Worm (Caenorhabditis elegans) whole organism, young adult: ENCODE results near the gene dpy-26.

Experiments used
- B0035.1 ChIP-seq: sonication (generic microtip); optimal IDR thresholded peaks from 2 replicates; lab custom pipeline; 2016; ENCODE audit warnings: missing genetic modification characterization, mild to moderate bottlenecking, missing compliant biosample characterization, missing genotype, missing genetic modification reagents
- B0261.1 ChIP-seq: sonication (generic microtip); optimal IDR thresholded peaks from 2 replicates; lab custom pipeline; 2016; ENCODE audit warnings: mild to moderate bottlenecking, missing genetic modification characterization, moderate library complexity, missing compliant biosample characterization
- F33H1.4 ChIP-seq: fragments of 200-800 bp; sonication (Bioruptor generic); IDR thresholded peaks from 2 replicates; pipeline ENCODE4 v1.3.6; 2022; ENCODE audit warnings: missing genetic modification reagents, missing genetic modification characterization, missing compliant biosample characterization
- F57A8.1 ChIP-seq: fragments of 200-800 bp; sonication (Bioruptor generic); optimal IDR thresholded peaks from 2 replicates; lab custom pipeline; 2018; ENCODE audit warnings: mild to moderate bottlenecking, missing genetic modification characterization, moderate library complexity, missing compliant biosample characterization
- Y67H2A.10 ChIP-seq: fragments of 200-800 bp; sonication (Bioruptor generic); conservative IDR thresholded peaks from 2 replicates; pipeline ENCODE4 v1.3.6; 2022; ENCODE audit warnings: missing genetic modification reagents, missing genetic modification characterization, missing compliant biosample characterization
- ZK185.1 ChIP-seq: sonication (generic microtip); optimal IDR thresholded peaks from 2 replicates; lab custom pipeline; 2016; ENCODE audit warnings: mild to moderate bottlenecking, missing genetic modification characterization, missing compliant biosample characterization; ENCODE audit not compliant: poor library complexity, severe bottlenecking
- akir-1 ChIP-seq: fragments of 200-800 bp; sonication (Bioruptor generic); optimal IDR thresholded peaks from 2 replicates; lab custom pipeline; 2018; ENCODE audit warnings: mild to moderate bottlenecking, missing genetic modification characterization, moderate library complexity, missing compliant biosample characterization
- ama-1 ChIP-seq, 3 experiments: fragments of 150-350 bp in 1 of 3; sonication (generic microtip) in 2 of 3; optimal IDR thresholded peaks; 2 replicates each; lab custom pipeline; 2014 to 2018; ENCODE audit warnings: missing biosample characterization in 2 of 3, missing genetic modification characterization in 2 of 3, missing genetic modification reagents in 2 of 3
- bed-2 ChIP-seq: fragments of 200-800 bp; sonication (Bioruptor generic); IDR thresholded peaks from 2 replicates; pipeline ENCODE4 v1.3.6; 2022; ENCODE audit warnings: missing genetic modification reagents, missing genetic modification characterization, missing compliant biosample characterization
- ccch-3 ChIP-seq: fragments of 200-800 bp; sonication (Bioruptor generic); optimal IDR thresholded peaks from 2 replicates; lab custom pipeline; 2018; ENCODE audit warnings: mild to moderate bottlenecking, missing genetic modification characterization, missing compliant biosample characterization
- ceh-58 ChIP-seq: fragments of 200-800 bp; sonication (Bioruptor generic); IDR thresholded peaks from 2 replicates; pipeline ENCODE4 v1.3.6; 2022; ENCODE audit warnings: missing genetic modification characterization, missing compliant biosample characterization
- chd-7 ChIP-seq: sonication (generic microtip); optimal IDR thresholded peaks from 2 replicates; lab custom pipeline; 2016; ENCODE audit warnings: mild to moderate bottlenecking, missing genetic modification characterization, moderate library complexity, missing compliant biosample characterization
- egl-18 ChIP-seq: fragments of 200-800 bp; sonication (Bioruptor generic); IDR thresholded peaks from 2 replicates; pipeline ENCODE4 v1.3.6; 2022; ENCODE audit warnings: missing genetic modification reagents, missing genetic modification characterization, missing compliant biosample characterization
- hlh-12 ChIP-seq: sonication (generic microtip); optimal IDR thresholded peaks from 2 replicates; lab custom pipeline; 2016; ENCODE audit warnings: missing genetic modification characterization, missing compliant biosample characterization
- hmg-1.2 ChIP-seq: fragments of 200-800 bp; sonication (Bioruptor generic); IDR thresholded peaks from 2 replicates; pipeline ENCODE4 v1.3.6; 2022; ENCODE audit warnings: missing genetic modification reagents, missing genetic modification characterization, missing compliant biosample characterization
- lin-40 ChIP-seq: sonication (generic microtip); optimal IDR thresholded peaks from 2 replicates; lab custom pipeline; 2016; ENCODE audit warnings: missing genetic modification characterization, mild to moderate bottlenecking, missing compliant biosample characterization, missing genotype, missing genetic modification reagents
- lsy-27 ChIP-seq: sonication (generic microtip); optimal IDR thresholded peaks from 2 replicates; lab custom pipeline; 2017; ENCODE audit warnings: missing genetic modification characterization, mild to moderate bottlenecking, missing compliant biosample characterization, antibody characterized with exemption, missing genotype, borderline replicate concordance; ENCODE audit not compliant: insufficient read depth
- madf-6 ChIP-seq: fragments of 200-800 bp; sonication (Bioruptor generic); IDR thresholded peaks from 2 replicates; pipeline ENCODE4 v1.3.6; 2022; ENCODE audit warnings: missing genetic modification reagents, missing genetic modification characterization, missing compliant biosample characterization
- mel-28 ChIP-seq: sonication (generic microtip); optimal IDR thresholded peaks from 2 replicates; lab custom pipeline; 2016; ENCODE audit warnings: borderline replicate concordance, mild to moderate bottlenecking, missing genetic modification characterization, missing compliant biosample characterization
- mes-4 ChIP-seq: sonication (generic microtip); optimal IDR thresholded peaks from 2 replicates; lab custom pipeline; 2016; ENCODE audit warnings: missing genotype, missing genetic modification characterization, missing compliant biosample characterization
- mxl-1 ChIP-seq: sonication (generic microtip); optimal IDR thresholded peaks from 2 replicates; lab custom pipeline; 2016; ENCODE audit warnings: missing genetic modification characterization, missing compliant biosample characterization
- nfyb-1 ChIP-seq: fragments of 200-800 bp; sonication (Bioruptor generic); IDR thresholded peaks from 2 replicates; pipeline ENCODE4 v1.3.6; 2022; ENCODE audit warnings: missing genetic modification reagents, missing genetic modification characterization, missing compliant biosample characterization
- nhr-80 ChIP-seq: sonication (generic microtip); optimal IDR thresholded peaks from 2 replicates; lab custom pipeline; 2016; ENCODE audit warnings: missing genetic modification characterization, missing compliant biosample characterization
- pbrm-1 ChIP-seq: fragments of 200-800 bp; sonication (Bioruptor generic); IDR thresholded peaks from 2 replicates; pipeline ENCODE4 v1.3.6; 2022; ENCODE audit warnings: missing genetic modification reagents, missing genetic modification characterization, missing compliant biosample characterization
- pha-4 ChIP-seq: fragments of 150-350 bp; sonication (generic microtip); optimal IDR thresholded peaks from 2 replicates; lab custom pipeline; 2014; ENCODE audit warnings: missing biosample characterization, missing genetic modification reagents, missing genetic modification characterization
- sea-2 ChIP-seq: fragments of 200-800 bp; sonication (Bioruptor generic); IDR thresholded peaks from 2 replicates; pipeline ENCODE4 v1.3.6; 2022; ENCODE audit warnings: missing genetic modification characterization, missing compliant biosample characterization
- snpc-1.3 ChIP-seq: sonication (generic microtip); optimal IDR thresholded peaks from 2 replicates; lab custom pipeline; 2017; ENCODE audit warnings: missing genetic modification characterization, mild to moderate bottlenecking, missing compliant biosample characterization, antibody characterized with exemption, moderate library complexity, missing genotype, missing genetic modification reagents; ENCODE audit not compliant: insufficient read depth
- xnd-1 ChIP-seq: sonication (generic microtip); optimal IDR thresholded peaks from 2 replicates; lab custom pipeline; 2016; ENCODE audit warnings: missing genotype, missing genetic modification reagents, missing genetic modification characterization, missing compliant biosample characterization
- zim-3 ChIP-seq: sonication (generic microtip); optimal IDR thresholded peaks from 2 replicates; lab custom pipeline; 2017; ENCODE audit warnings: mild to moderate bottlenecking, missing genetic modification characterization, moderate library complexity, missing compliant biosample characterization
- ztf-28 ChIP-seq: fragments of 200-800 bp; sonication (Bioruptor generic); IDR thresholded peaks from 2 replicates; pipeline ENCODE4 v1.3.6; 2022; ENCODE audit warnings: missing genetic modification reagents, missing genetic modification characterization, missing compliant biosample characterization
- ztf-3 ChIP-seq: fragments of 200-800 bp; sonication (Bioruptor generic); optimal IDR thresholded peaks from 2 replicates; lab custom pipeline; 2018; ENCODE audit warnings: mild to moderate bottlenecking, missing genetic modification characterization, missing compliant biosample characterization
- ztf-6 ChIP-seq: fragments of 200-800 bp; sonication (Bioruptor generic); IDR thresholded peaks from 2 replicates; pipeline ENCODE4 v1.3.6; 2022; ENCODE audit warnings: missing genetic modification reagents, missing genetic modification characterization, missing compliant biosample characterization

Gene dpy-26

DNA sequence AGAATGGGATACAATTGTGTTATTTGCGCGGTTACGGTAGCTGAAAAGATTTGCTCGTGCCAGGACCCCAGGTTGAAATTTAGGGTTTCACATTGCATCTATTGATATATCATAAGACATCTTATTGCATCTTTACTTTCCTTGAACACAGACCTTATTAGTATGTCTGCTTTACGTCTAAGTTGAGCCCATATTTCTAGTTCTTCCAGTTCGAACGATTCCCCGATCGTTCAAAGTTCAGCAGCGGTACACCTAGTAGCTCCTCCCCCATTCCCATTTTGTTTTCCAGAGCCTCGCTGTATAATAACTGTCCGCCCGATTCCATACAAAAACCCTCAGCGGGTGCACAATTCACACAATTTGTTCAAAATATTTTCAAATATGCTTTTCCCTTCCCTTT, 9.4 kb downstream of the dpy-26 start, which contains the start of gene C25G4.17:
TSS of gene C25G4.17 (plus strand) at position 301 of the 400 bp plus-strand sequence.
- TF ChIP-seq ccch-3 (no peak), xnd-1 (tag; lab: Kevin White, UChicago) (no peak), ZK185.1 (tag; lab: Kevin White, UChicago) (no peak), pbrm-1 (GFP tag; lab: Robert Waterston, UW) (no peak)

DNA sequence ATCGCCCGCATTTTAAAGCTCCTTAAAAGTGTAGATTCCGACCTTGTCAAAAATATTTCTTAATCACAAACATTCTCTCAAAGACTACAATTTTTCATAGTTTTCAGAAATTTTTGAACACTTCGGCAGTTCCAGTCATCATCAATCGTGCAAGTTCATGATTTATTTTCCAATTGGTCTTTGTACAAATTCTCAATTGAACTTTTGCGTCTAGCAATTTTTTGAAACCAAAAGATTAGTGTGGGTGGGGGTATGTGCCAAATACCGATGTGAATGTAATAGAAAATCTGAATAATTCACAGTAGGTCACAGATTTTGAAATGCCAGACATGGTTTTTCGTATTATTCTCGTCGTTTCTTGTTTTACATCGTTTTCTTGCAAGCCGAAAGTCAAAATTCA, 12.8 kb downstream of the dpy-26 start, which contains the start of gene clec-185:
TSS of gene clec-185 (plus strand) at position 301 of the 400 bp plus-strand sequence.
- no peak for TF ChIP-seq hlh-12
- no peak for TF ChIP-seq F33H1.4 (GFP tag; lab: Robert Waterston, UW)
- no peak for TF ChIP-seq ztf-3 (GFP tag; lab: Kevin White, UChicago)
- no peak for TF ChIP-seq egl-18
- TF ChIP-seq B0035.1 (tag; lab: Kevin White, UChicago) = no peak
- no peak for TF ChIP-seq B0261.1 (tag; lab: Kevin White, UChicago)
- TF ChIP-seq zim-3 (tag; lab: Kevin White, UChicago) = no peak
- no peak for TF ChIP-seq mes-4 (tag; lab: Kevin White, UChicago)
- no peak for TF ChIP-seq ama-1 (optimal IDR thresholded peaks at IDR 0.05; lab: Kevin White, UChicago)
- no peak for TF ChIP-seq ama-1 (GFP tag; optimal IDR thresholded peaks at IDR 0.05; lab: Kevin White, UChicago)
- TF ChIP-seq sea-2 (GFP tag; lab: Robert Waterston, UW) = no peak
- TF ChIP-seq bed-2 = no peak
- TF ChIP-seq nfyb-1 (GFP tag; lab: Robert Waterston, UW) = no peak
- no peak for TF ChIP-seq snpc-1.3 (tag; lab: Kevin White, UChicago)
- no peak for TF ChIP-seq akir-1 (GFP tag; lab: Kevin White, UChicago)
- TF ChIP-seq hmg-1.2 (GFP tag; lab: Robert Waterston, UW) = no peak
- no peak for TF ChIP-seq madf-6 (GFP tag; lab: Robert Waterston, UW)
- no peak for TF ChIP-seq ceh-58 (GFP tag; lab: Robert Waterston, UW)
- TF ChIP-seq F57A8.1 (GFP tag; lab: Kevin White, UChicago) = no peak
- no peak for TF ChIP-seq chd-7 (tag; lab: Kevin White, UChicago)
- TF ChIP-seq, all 124 proteins: peak for 0

- peak; percentile 74 for TF ChIP-seq nhr-80 (tag; lab: Kevin White, UChicago)
- no peak for TF ChIP-seq mxl-1 (tag; lab: Kevin White, UChicago)
Measured at ce11 chrIV:12435442-12435841, 15.7 kb downstream of the dpy-26 start, which contains the start of gene irg-4. TSS of gene irg-4 (plus strand) at chrIV:12435833.

ce11 chrIV:12432340-12432739, 18.8 kb downstream of the dpy-26 start, which contains the start of gene clec-184:
TSS of gene clec-184 (plus strand) at chrIV:12432640.
- TF ChIP-seq lin-40 (tag; lab: Kevin White, UChicago) = no peak
- TF ChIP-seq pha-4 (tag; lab: Kevin White, UChicago) = no peak
- no peak for TF ChIP-seq ztf-28 (GFP tag; lab: Robert Waterston, UW)
- TF ChIP-seq ztf-6 = no peak
- TF ChIP-seq zim-3 (tag; lab: Kevin White, UChicago) = no peak
- TF ChIP-seq lsy-27 (tag; lab: Kevin White, UChicago) = no peak
- TF ChIP-seq mel-28 (tag; lab: Kevin White, UChicago) = no peak
- TF ChIP-seq Y67H2A.10 (GFP tag; lab: Robert Waterston, UW) = no peak
